Worm (Caenorhabditis elegans): ENCODE data around the gene F13A2.4.

ce11 chrV:4435411-4435981, 35.5 kb upstream of the F13A2.4 start, which contains the start of gene Y47D7A.13:
- TF ChIP-seq mdl-1 (tag; optimal IDR thresholded peaks at IDR 0.05) (no peak), nhr-77 (tag; optimal IDR thresholded peaks at IDR 0.05) (no peak), unc-30 (tag; optimal IDR thresholded peaks at IDR 0.05) (no peak), nhr-28 (tag; optimal IDR thresholded peaks at IDR 0.05) (no peak), egl-27 (tag; optimal IDR thresholded peaks at IDR 0.05) (no peak), lsy-2 (tag; optimal IDR thresholded peaks at IDR 0.05) (no peak), irx-1 (tag; optimal IDR thresholded peaks at IDR 0.05) (no peak), lin-15B (tag; optimal IDR thresholded peaks at IDR 0.05) (no peak), nhr-12 (tag; optimal IDR thresholded peaks at IDR 0.05) (no peak), ama-1 (optimal IDR thresholded peaks at IDR 0.05) (no peak), lin-14 (GFP tag; optimal IDR thresholded peaks at IDR 0.05) (no peak), zip-4 (GFP tag; optimal IDR thresholded peaks at IDR 0.05) (no peak)

All from whole organism, L1 larva.